Worm (Caenorhabditis elegans): ENCODE measurements around the gene suox-1.

DNA sequence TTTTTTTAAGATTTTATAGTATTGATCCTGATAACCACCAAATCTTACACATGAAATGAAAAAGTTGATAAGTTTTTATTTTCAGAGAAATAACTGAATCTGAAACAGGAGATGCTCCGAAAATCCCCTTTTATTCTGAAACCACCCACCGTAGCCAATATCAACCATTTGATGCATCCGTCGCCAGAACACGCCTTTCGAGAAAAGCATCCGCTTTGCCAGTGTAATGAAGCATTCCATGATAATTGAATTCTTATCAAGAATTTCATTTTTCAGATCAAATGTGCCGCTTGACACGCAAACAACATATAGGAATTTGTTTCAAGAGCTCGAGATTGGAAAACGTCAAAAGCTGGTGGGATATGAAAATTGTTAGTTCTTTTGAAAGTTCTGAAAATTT lies 7.4 kb downstream of the suox-1 start, which contains the start of gene tbh-1:
- TF ChIP-seq ets-7 (tag; optimal IDR thresholded peaks at IDR 0.05), result no peak
- TF ChIP-seq tbx-11 (GFP tag; IDR thresholded peaks at IDR 0.05), result no peak
- no peak for TF ChIP-seq ama-1 (optimal IDR thresholded peaks at IDR 0.05)
- no peak for TF ChIP-seq scrt-1 (GFP tag; IDR thresholded peaks at IDR 0.05)
- no peak for TF ChIP-seq B0310.2 (tag; optimal IDR thresholded peaks at IDR 0.05)
- TF ChIP-seq pes-1 (GFP tag; IDR thresholded peaks at IDR 0.05), result no peak
- no peak for TF ChIP-seq hmbx-1 (tag; optimal IDR thresholded peaks at IDR 0.05)
- no peak for TF ChIP-seq flt-1 (GFP tag; IDR thresholded peaks at IDR 0.05)
- no peak for TF ChIP-seq ceh-36 (tag; optimal IDR thresholded peaks at IDR 0.05)
- TF ChIP-seq tra-4 (tag; optimal IDR thresholded peaks at IDR 0.05), result no peak
- TF ChIP-seq aly-1 (tag; optimal IDR thresholded peaks at IDR 0.05), result no peak
- no peak for TF ChIP-seq hmg-4 (GFP tag; optimal IDR thresholded peaks at IDR 0.05)
- TF ChIP-seq tbx-37 (GFP tag; conservative IDR thresholded peaks at IDR 0.05), result no peak
- no peak for TF ChIP-seq ceh-13 (GFP tag; optimal IDR thresholded peaks at IDR 0.05)
